Fruit fly (Drosophila melanogaster): ENCODE measurements around the gene w-cup.

The w-cup gene

DNA sequence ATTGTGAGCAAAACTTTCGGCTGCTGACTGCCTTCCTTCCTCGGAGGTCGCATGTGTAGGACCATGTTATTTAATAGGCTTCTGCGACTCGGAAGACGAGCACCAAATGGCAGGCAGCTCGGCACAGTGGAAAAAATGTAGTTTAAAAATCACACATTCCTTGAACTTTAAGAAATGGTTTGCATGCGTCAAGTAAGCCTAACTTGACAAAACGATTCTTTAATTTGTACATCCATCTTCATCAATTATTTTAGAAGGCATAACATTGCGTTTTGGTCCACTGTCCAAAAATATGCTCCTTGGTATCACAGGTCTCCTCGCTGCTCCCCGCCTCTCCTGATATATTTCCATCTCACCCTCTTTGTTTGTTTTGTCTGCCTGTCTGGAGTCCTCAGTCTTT lies 11.9 kb downstream of the w-cup start (continued):
- TF ChIP-seq fkh (GFP tag; optimal IDR thresholded peaks at IDR 0.05) (no peak), Eip78C (GFP tag) (peak; percentile 66), vri (GFP tag; optimal IDR thresholded peaks at IDR 0.05) (no peak), Ets21C (GFP tag; optimal IDR thresholded peaks at IDR 0.05) (no peak), Hr4 (GFP tag; optimal IDR thresholded peaks at IDR 0.05) (no peak), CG34406 (GFP tag; optimal IDR thresholded peaks at IDR 0.05) (peak; percentile 22), CG15336 (GFP tag; IDR thresholded peaks at IDR 0.05) (no peak), CG32006 (GFP tag; optimal IDR thresholded peaks at IDR 0.05) (no peak), lz (GFP tag; optimal IDR thresholded peaks at IDR 0.05) (no peak), Eip75B (GFP tag; optimal IDR thresholded peaks at IDR 0.05) (peak; percentile 43), CG8632 (GFP tag; optimal IDR thresholded peaks at IDR 0.05) (no peak), acj6 (GFP tag; optimal IDR thresholded peaks at IDR 0.05) (peak; percentile 17), Blimp-1 (GFP tag; optimal IDR thresholded peaks at IDR 0.05) (no peak), Sox102F (GFP tag; optimal IDR thresholded peaks at IDR 0.05) (peak; percentile 5), CG4318 (GFP tag; optimal IDR thresholded peaks at IDR 0.05) (no peak), CG6854 (GFP tag; optimal IDR thresholded peaks at IDR 0.05) (no peak), Gug (GFP tag; IDR thresholded peaks at IDR 0.05) (0 out of 2 replicates have a peak, but pooled peaks have one; percentile 19), Lpt (GFP tag; optimal IDR thresholded peaks at IDR 0.05) (no peak), Sox14 (GFP tag; optimal IDR thresholded peaks at IDR 0.05) (peak; percentile 7), CG9139 (GFP tag; optimal IDR thresholded peaks at IDR 0.05) (no peak), OdsH (GFP tag; optimal IDR thresholded peaks at IDR 0.05) (peak; percentile 32), fd85E (GFP tag; optimal IDR thresholded peaks at IDR 0.05) (no peak), CG11762 (GFP tag; optimal IDR thresholded peaks at IDR 0.05; ENCODE audit: insufficient read depth) (no peak)

dm6 chr2L:10555269-10555668 lies 22.3 kb downstream of the w-cup start:
- TF ChIP-seq Hr39 (GFP tag; optimal IDR thresholded peaks at IDR 0.05) (peak; percentile 2), eg (GFP tag; IDR thresholded peaks at IDR 0.05) (peak; percentile 42; the same call in 1 of the 3 replicates), vri (GFP tag; optimal IDR thresholded peaks at IDR 0.05) (no peak), CG6163 (GFP tag; IDR thresholded peaks at IDR 0.05) (peak; percentile 50; the same call in 2 of the 3 replicates), acj6 (GFP tag; optimal IDR thresholded peaks at IDR 0.05) (peak; percentile 12)

DNA sequence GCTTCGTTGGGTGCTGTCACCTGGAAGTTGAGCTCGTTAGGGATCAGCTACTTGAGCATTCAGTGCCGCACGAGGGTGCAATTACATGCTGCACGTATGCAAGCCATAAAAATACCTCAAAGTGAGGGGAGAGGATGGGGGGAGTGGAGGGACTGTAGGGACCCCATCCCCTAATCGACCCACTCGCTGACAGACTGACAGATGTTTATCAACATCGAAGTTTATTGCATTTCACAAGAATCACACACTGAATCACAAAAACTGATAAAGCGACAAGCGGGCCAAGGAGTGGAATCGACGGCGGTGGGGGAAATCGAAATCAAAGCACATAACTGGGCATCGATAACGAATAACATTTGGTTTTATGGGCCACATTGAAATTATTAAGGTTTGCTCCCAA lies 22.9 kb downstream of the w-cup start:
- TF ChIP-seq vri (GFP tag; optimal IDR thresholded peaks at IDR 0.05) (peak; percentile 44), ss (GFP tag; optimal IDR thresholded peaks at IDR 0.05) (no peak)

dm6 chr2L:10553692-10554091 lies 23.9 kb downstream of the w-cup start:
- TF ChIP-seq acj6 (GFP tag; optimal IDR thresholded peaks at IDR 0.05) (no peak), fkh (GFP tag; optimal IDR thresholded peaks at IDR 0.05) (no peak), Eip78C (GFP tag) (peak; percentile 41), CG8319 (GFP tag; optimal IDR thresholded peaks at IDR 0.05) (no peak), dsx (GFP tag; optimal IDR thresholded peaks at IDR 0.05; ENCODE audit: poor library complexity, severe bottlenecking) (peak; percentile 63)

- TF ChIP-seq CG3032 (tag; optimal IDR thresholded peaks at IDR 0.05): no peak
- no peak for TF ChIP-seq CG7368 (GFP tag; optimal IDR thresholded peaks at IDR 0.05)
- no peak for TF ChIP-seq CG6276 (GFP tag; optimal IDR thresholded peaks at IDR 0.05)
- 0 out of 3 replicates have a peak, but pooled peaks have one; percentile 27 for TF ChIP-seq eg (GFP tag; IDR thresholded peaks at IDR 0.05)
- TF ChIP-seq CG31627 (GFP tag; optimal IDR thresholded peaks at IDR 0.05): no peak
- peak; percentile 24 for TF ChIP-seq Eip78C (GFP tag)
- no peak for TF ChIP-seq cyc (GFP tag; optimal IDR thresholded peaks at IDR 0.05)
- no peak for TF ChIP-seq pdm3 (GFP tag; optimal IDR thresholded peaks at IDR 0.05)
- peak; percentile 22 for TF ChIP-seq CG10631 (GFP tag; optimal IDR thresholded peaks at IDR 0.05)
- TF ChIP-seq fd85E (GFP tag; optimal IDR thresholded peaks at IDR 0.05): no peak
- TF ChIP-seq vri (GFP tag; optimal IDR thresholded peaks at IDR 0.05): peak; percentile 24
- TF ChIP-seq Ets21C (GFP tag; optimal IDR thresholded peaks at IDR 0.05): no peak
- peak; percentile 90 for TF ChIP-seq fkh (GFP tag; optimal IDR thresholded peaks at IDR 0.05)
- no peak for TF ChIP-seq fd59A (GFP tag; optimal IDR thresholded peaks at IDR 0.05)
- no peak for TF ChIP-seq CG15336 (GFP tag; IDR thresholded peaks at IDR 0.05)
- TF ChIP-seq CG11762 (GFP tag; optimal IDR thresholded peaks at IDR 0.05; ENCODE audit: insufficient read depth): no peak
- peak; percentile 3 for TF ChIP-seq esn (GFP tag; optimal IDR thresholded peaks at IDR 0.05)
- no peak for TF ChIP-seq CG4318 (GFP tag; optimal IDR thresholded peaks at IDR 0.05)
- TF ChIP-seq CG8319 (GFP tag; optimal IDR thresholded peaks at IDR 0.05): no peak
Measured at dm6 chr2L:10552807-10553206, 24.8 kb downstream of the w-cup start.

All from whole organism, prepupa.